Fruit fly (Drosophila melanogaster) whole organism, embryonic: Measurements from ENCODE around the gene CG15927.

ENCODE experiments used
- Atf6 ChIP-seq: fragments of 200-800 bp; sonication (Bioruptor generic); IDR thresholded peaks from 2 replicates; pipeline ENCODE4 v1.3.6; 2022; ENCODE audit warnings: missing biosample characterization, missing genetic modification characterization
- Bdp1 ChIP-seq: fragments of 200-800 bp; sonication (Bioruptor generic); optimal IDR thresholded peaks from 3 replicates; lab custom pipeline; 2016; ENCODE audit warnings: missing biosample characterization, missing genetic modification characterization
- Bgb ChIP-seq: fragments of 200-800 bp; sonication (Bioruptor generic); IDR thresholded peaks from 2 replicates; pipeline ENCODE4 v1.3.6; 2022; ENCODE audit warnings: missing biosample characterization, missing genetic modification characterization; ENCODE audit not compliant: partially characterized antibody
- BtbVII ChIP-seq: fragments of 200-800 bp; sonication (Bioruptor generic); optimal IDR thresholded peaks from 3 replicates; lab custom pipeline; 2017; ENCODE audit warnings: missing biosample characterization, mild to moderate bottlenecking, missing genetic modification characterization
- Bteb2 ChIP-seq: fragments of 200-800 bp; sonication (Bioruptor generic); optimal IDR thresholded peaks from 2 replicates; lab custom pipeline; 2016; ENCODE audit warnings: missing biosample characterization, missing genetic modification characterization
- CG13287 ChIP-seq: fragments of 200-800 bp; sonication (Bioruptor generic); IDR thresholded peaks from 2 replicates; pipeline ENCODE4 v1.3.6; 2022; ENCODE audit warnings: missing biosample characterization, missing genetic modification characterization; ENCODE audit not compliant: partially characterized antibody
- CG14710 ChIP-seq: fragments of 200-800 bp; sonication (Bioruptor generic); optimal IDR thresholded peaks from 3 replicates; lab custom pipeline; 2019; ENCODE audit warnings: missing biosample characterization, mild to moderate bottlenecking, missing genetic modification characterization, moderate library complexity
- CG15269 ChIP-seq: fragments of 200-800 bp; sonication (Bioruptor generic); optimal IDR thresholded peaks from 2 replicates; lab custom pipeline; 2018; ENCODE audit warnings: missing biosample characterization, mild to moderate bottlenecking, missing genetic modification characterization, moderate library complexity
- CG15514 ChIP-seq: fragments of 200-800 bp; sonication (Bioruptor generic); optimal IDR thresholded peaks from 3 replicates; lab custom pipeline; 2017; ENCODE audit warnings: missing biosample characterization, missing genetic modification characterization, mild to moderate bottlenecking, moderate library complexity, missing genetic modification reagents
- CG17361 ChIP-seq: fragments of 200-800 bp; sonication (Bioruptor generic); IDR thresholded peaks from 3 replicates; pipeline ENCODE4 v1.3.6; 2022; ENCODE audit warnings: missing biosample characterization, missing genetic modification characterization
- CG17385 ChIP-seq: fragments of 200-800 bp; sonication (Bioruptor generic); optimal IDR thresholded peaks from 3 replicates; lab custom pipeline; 2018; ENCODE audit warnings: missing biosample characterization, mild to moderate bottlenecking, missing genetic modification characterization
- CG2116 ChIP-seq: fragments of 200-800 bp; sonication (Bioruptor generic); optimal IDR thresholded peaks from 3 replicates; lab custom pipeline; 2018; ENCODE audit warnings: missing biosample characterization, mild to moderate bottlenecking, missing genetic modification characterization
- CG3065 ChIP-seq: fragments of 200-800 bp; sonication (Bioruptor generic); optimal IDR thresholded peaks from 2 replicates; lab custom pipeline; 2016; ENCODE audit warnings: missing biosample characterization, missing genetic modification characterization
- CG31365 ChIP-seq: fragments of 200-800 bp; sonication (Bioruptor generic); optimal IDR thresholded peaks from 2 replicates; lab custom pipeline; 2018; ENCODE audit warnings: missing biosample characterization, mild to moderate bottlenecking, missing genetic modification characterization
- CG32532 ChIP-seq: fragments of 200-800 bp; sonication (Bioruptor generic); IDR thresholded peaks from 2 replicates; pipeline ENCODE4 v1.3.6; 2022; ENCODE audit warnings: missing biosample characterization, missing genetic modification characterization
- CG42726 ChIP-seq: fragments of 200-800 bp; sonication (Bioruptor generic); IDR thresholded peaks from 2 replicates; pipeline ENCODE4 v1.3.6; 2022; ENCODE audit warnings: missing biosample characterization, missing genetic modification characterization; ENCODE audit not compliant: partially characterized antibody
- CG4617 ChIP-seq: fragments of 200-800 bp; sonication (Bioruptor generic); optimal IDR thresholded peaks from 3 replicates; lab custom pipeline; 2016; ENCODE audit warnings: missing biosample characterization, missing genetic modification characterization, borderline replicate concordance
- CG6272 ChIP-seq: fragments of 200-800 bp; sonication (Bioruptor generic); IDR thresholded peaks from 2 replicates; pipeline ENCODE4 v1.3.6; 2022; ENCODE audit warnings: missing biosample characterization, missing genetic modification characterization
- CG9609 ChIP-seq: fragments of 200-800 bp; sonication (Bioruptor generic); optimal IDR thresholded peaks from 3 replicates; lab custom pipeline; 2016; ENCODE audit warnings: missing biosample characterization, missing genetic modification characterization
- CG9727 ChIP-seq: fragments of 200-800 bp; sonication (Bioruptor generic); optimal IDR thresholded peaks from 3 replicates; lab custom pipeline; 2017; ENCODE audit warnings: missing biosample characterization, mild to moderate bottlenecking, missing genetic modification characterization
- CrebB ChIP-seq: fragments of 200-800 bp; sonication (Bioruptor generic); optimal IDR thresholded peaks from 3 replicates; lab custom pipeline; 2018; ENCODE audit warnings: missing biosample characterization, mild to moderate bottlenecking, missing genetic modification characterization
- D19B ChIP-seq: fragments of 200-800 bp; sonication (Bioruptor generic); optimal IDR thresholded peaks from 2 replicates; lab custom pipeline; 2017; ENCODE audit warnings: missing biosample characterization, mild to moderate bottlenecking, missing genetic modification characterization
- H15 ChIP-seq: fragments of 200-800 bp; sonication (Bioruptor generic); IDR thresholded peaks from 3 replicates; pipeline ENCODE4 v1.3.6; 2022; ENCODE audit warnings: missing biosample characterization, missing genetic modification characterization
- HLH54F ChIP-seq: fragments of 200-800 bp; sonication (Bioruptor generic); optimal IDR thresholded peaks from 3 replicates; lab custom pipeline; 2016; ENCODE audit warnings: missing biosample characterization, missing genetic modification characterization
- Jarid2 ChIP-seq: fragments of 200-800 bp; sonication (Bioruptor generic); optimal IDR thresholded peaks from 3 replicates; lab custom pipeline; 2017; ENCODE audit warnings: mild to moderate bottlenecking, missing biosample characterization, missing genetic modification reagents, missing genetic modification characterization
- Max ChIP-seq: fragments of 200-800 bp; sonication (Bioruptor generic); optimal IDR thresholded peaks from 2 replicates; lab custom pipeline; 2016; ENCODE audit warnings: missing biosample characterization, mild to moderate bottlenecking, missing genetic modification characterization
- Optix ChIP-seq: fragments of 200-800 bp; sonication (Bioruptor generic); IDR thresholded peaks from 3 replicates; pipeline ENCODE4 v1.3.6; 2022; ENCODE audit warnings: missing biosample characterization, missing genetic modification characterization
- Pdp1 ChIP-seq, 2 experiments: fragments of 200-800 bp; sonication (Bioruptor generic); optimal IDR thresholded peaks; 3 replicates each; lab custom pipeline; 2016; ENCODE audit warnings: missing biosample characterization in 2 of 2, missing genetic modification characterization in 2 of 2, mild to moderate bottlenecking in 1 of 2, moderate library complexity in 1 of 2
- Rfx ChIP-seq: fragments of 200-800 bp; sonication (Bioruptor generic); IDR thresholded peaks from 2 replicates; pipeline ENCODE4 v1.3.6; 2022; ENCODE audit warnings: missing biosample characterization, missing genetic modification characterization
- Sox102F ChIP-seq: fragments of 200-800 bp; sonication (Bioruptor generic); optimal IDR thresholded peaks from 2 replicates; lab custom pipeline; 2018; ENCODE audit warnings: missing biosample characterization, mild to moderate bottlenecking, missing genetic modification characterization, moderate library complexity
- TFAM ChIP-seq: fragments of 200-800 bp; sonication (Bioruptor generic); optimal IDR thresholded peaks from 2 replicates; lab custom pipeline; 2017; ENCODE audit warnings: missing biosample characterization, missing genetic modification characterization, inconsistent platforms
- ab ChIP-seq: fragments of 200-800 bp; sonication (Bioruptor generic); optimal IDR thresholded peaks from 2 replicates; lab custom pipeline; 2016; ENCODE audit warnings: missing biosample characterization, missing genetic modification characterization
- amos ChIP-seq: fragments of 200-800 bp; sonication (Bioruptor generic); IDR thresholded peaks from 2 replicates; pipeline ENCODE4 v1.3.6; 2022; ENCODE audit warnings: missing biosample characterization, missing genetic modification characterization; ENCODE audit not compliant: partially characterized antibody
- bcd ChIP-seq: fragments of 200-800 bp; sonication (Bioruptor generic); optimal IDR thresholded peaks from 2 replicates; lab custom pipeline; 2017; ENCODE audit warnings: missing biosample characterization, mild to moderate bottlenecking, missing genetic modification characterization
- chm ChIP-seq: fragments of 200-800 bp; sonication (Bioruptor generic); IDR thresholded peaks from 2 replicates; pipeline ENCODE4 v1.3.6; 2022; ENCODE audit warnings: missing biosample characterization, missing genetic modification characterization
- dysf ChIP-seq: fragments of 200-800 bp; sonication (Bioruptor generic); IDR thresholded peaks from 3 replicates; pipeline ENCODE4 v1.3.6; 2022; ENCODE audit warnings: missing biosample characterization, missing genetic modification characterization
- ems ChIP-seq: fragments of 200-800 bp; sonication (Bioruptor generic); optimal IDR thresholded peaks from 3 replicates; lab custom pipeline; 2016; ENCODE audit warnings: missing biosample characterization, missing genetic modification characterization
- fd3F ChIP-seq: fragments of 200-800 bp; sonication (Bioruptor generic); optimal IDR thresholded peaks from 2 replicates; lab custom pipeline; 2018; ENCODE audit warnings: missing biosample characterization, mild to moderate bottlenecking, missing genetic modification characterization, moderate library complexity
- ftz-f1 ChIP-seq: fragments of 200-800 bp; sonication (Bioruptor generic); optimal IDR thresholded peaks from 2 replicates; lab custom pipeline; 2016; ENCODE audit warnings: missing biosample characterization, missing genetic modification characterization
- gt ChIP-seq: fragments of 200-800 bp; sonication (Bioruptor generic); IDR thresholded peaks from 2 replicates; pipeline ENCODE4 v1.3.6; 2022; ENCODE audit warnings: missing biosample characterization, missing genetic modification characterization
- her ChIP-seq: fragments of 200-800 bp; sonication (Bioruptor generic); optimal IDR thresholded peaks from 2 replicates; lab custom pipeline; 2016; ENCODE audit warnings: missing biosample characterization, missing genetic modification characterization
- ind ChIP-seq: fragments of 200-800 bp; sonication (Bioruptor generic); optimal IDR thresholded peaks from 3 replicates; lab custom pipeline; 2016; ENCODE audit warnings: missing biosample characterization, missing genetic modification characterization
- jigr1 ChIP-seq: fragments of 200-800 bp; sonication (Bioruptor generic); IDR thresholded peaks from 3 replicates; pipeline ENCODE4 v1.3.6; 2022; ENCODE audit warnings: missing biosample characterization, missing genetic modification characterization
- nmo ChIP-seq: fragments of 200-800 bp; sonication (Bioruptor generic); optimal IDR thresholded peaks from 2 replicates; lab custom pipeline; 2018; ENCODE audit warnings: missing biosample characterization, mild to moderate bottlenecking, missing genetic modification characterization, moderate library complexity
- p53 ChIP-seq: fragments of 200-800 bp; sonication (Bioruptor generic); optimal IDR thresholded peaks from 2 replicates; lab custom pipeline; 2016; ENCODE audit warnings: missing biosample characterization, missing genetic modification characterization
- pzg ChIP-seq: fragments of 200-800 bp; sonication (Bioruptor generic); optimal IDR thresholded peaks from 3 replicates; lab custom pipeline; 2018; ENCODE audit warnings: missing biosample characterization, mild to moderate bottlenecking, missing genetic modification characterization, moderate library complexity
- sim ChIP-seq: fragments of 200-800 bp; sonication (Bioruptor generic); IDR thresholded peaks from 2 replicates; pipeline ENCODE4 v1.3.6; 2022; ENCODE audit warnings: missing biosample characterization, missing genetic modification characterization
- sr ChIP-seq: fragments of 200-800 bp; sonication (Bioruptor generic); IDR thresholded peaks from 3 replicates; pipeline ENCODE4 v1.3.6; 2022; ENCODE audit warnings: missing biosample characterization, missing genetic modification characterization
- tap ChIP-seq: fragments of 200-800 bp; optimal IDR thresholded peaks from 3 replicates; lab custom pipeline; 2019; ENCODE audit warnings: missing biosample characterization, mild to moderate bottlenecking, missing genetic modification characterization, moderate library complexity

Gene CG15927

dm6 chrX:12462936-12463558 is 8.5 kb downstream of the CG15927 start, which contains the start of the genes Rab40 and CG42258 (continued):
- peak; percentile 47 for TF ChIP-seq CG32532
- TF ChIP-seq HLH54F (GFP tag; lab: Kevin White, UChicago) = peak; percentile 50
- peak; percentile 62 for TF ChIP-seq CG4617 (GFP tag; lab: Kevin White, UChicago)
- peak; percentile 80 for TF ChIP-seq CG17361 (GFP tag; lab: Robert Waterston, UW)
- peak; percentile 41 for TF ChIP-seq CG15514 (GFP tag; lab: Kevin White, UChicago)
- 0 out of 2 replicates have a peak, but pooled peaks have one; percentile 26 for TF ChIP-seq CG42726
- TF ChIP-seq Optix (GFP tag; lab: Robert Waterston, UW) = 0 out of 3 replicates have a peak, but pooled peaks have one; percentile 43
- peak; percentile 30 for TF ChIP-seq ind (GFP tag; lab: Kevin White, UChicago)
- TF ChIP-seq jigr1 (GFP tag; lab: Robert Waterston, UW) = no peak
- TF ChIP-seq TFAM (GFP tag; lab: Kevin White, UChicago) = no peak
- peak; percentile 38 for TF ChIP-seq CG17385 (GFP tag; lab: Kevin White, UChicago)
- no peak for TF ChIP-seq Atf6 (GFP tag; lab: Robert Waterston, UW)
- TF ChIP-seq Jarid2 (GFP tag; lab: Kevin White, UChicago) = no peak
- TF ChIP-seq Sox102F (GFP tag; lab: Kevin White, UChicago) = peak; percentile 43
- TF ChIP-seq Bteb2 (GFP tag; lab: Kevin White, UChicago) = peak; percentile 22
- no peak for TF ChIP-seq CG6272 (GFP tag; lab: Robert Waterston, UW)
- TF ChIP-seq her (GFP tag; lab: Kevin White, UChicago) = no peak
- TF ChIP-seq CG15269 = peak; percentile 35
- TF ChIP-seq Bdp1 = peak; percentile 24
- TF ChIP-seq BtbVII (GFP tag; lab: Kevin White, UChicago) = peak; percentile 5
- peak; percentile 42 for TF ChIP-seq pzg (GFP tag; lab: Kevin White, UChicago)
- no peak for TF ChIP-seq CrebB (tag; lab: Kevin White, UChicago)
- peak; percentile 49 to 51 for TF ChIP-seq Pdp1 (GFP tag; optimal IDR thresholded peaks at IDR 0.05; lab: Kevin White, UChicago)
- TF ChIP-seq Rfx (GFP tag; lab: Robert Waterston, UW) = peak; percentile 47
- TF ChIP-seq CG9609 = peak; percentile 29
- TF ChIP-seq p53 (GFP tag; lab: Kevin White, UChicago) = no peak
- TF ChIP-seq H15 (GFP tag; lab: Robert Waterston, UW) = no peak; the same call in 2 of the 3 replicates
- peak; percentile 63 for TF ChIP-seq CG9727 (GFP tag; lab: Kevin White, UChicago)
- peak; percentile 77 for TF ChIP-seq CG14710
- peak; percentile 49; the same call in 1 of the 2 replicates for TF ChIP-seq Bgb (GFP tag; lab: Robert Waterston, UW)
- TF ChIP-seq dysf (GFP tag; lab: Robert Waterston, UW) = peak; percentile 50; the same call in 1 of the 3 replicates
- no peak for TF ChIP-seq D19B (GFP tag; lab: Kevin White, UChicago)
- TF ChIP-seq ab (GFP tag; lab: Kevin White, UChicago) = no peak
- TF ChIP-seq ftz-f1 (GFP tag; lab: Kevin White, UChicago) = no peak
- no peak for TF ChIP-seq CG3065
- TF ChIP-seq nmo (GFP tag; lab: Kevin White, UChicago) = peak; percentile 48
- TF ChIP-seq sim (GFP tag; lab: Robert Waterston, UW) = no peak
- TF ChIP-seq fd3F (GFP tag; lab: Kevin White, UChicago) = no peak
- TF ChIP-seq Max (GFP tag; lab: Kevin White, UChicago) = peak; percentile 16
- 0 out of 2 replicates have a peak, but pooled peaks have one; percentile 25 for TF ChIP-seq chm (GFP tag; lab: Robert Waterston, UW)
- TF ChIP-seq sr (GFP tag; lab: Robert Waterston, UW) = no peak
- peak; percentile 86 for TF ChIP-seq CG2116 (GFP tag; lab: Kevin White, UChicago)
- no peak for TF ChIP-seq tap (tag; lab: Kevin White, UChicago)
- TF ChIP-seq amos (GFP tag; lab: Robert Waterston, UW) = peak; percentile 53; the same call in 1 of the 2 replicates
- TF ChIP-seq gt = no peak
- peak; percentile 36 for TF ChIP-seq ems (GFP tag; lab: Kevin White, UChicago)
- TF ChIP-seq CG31365 (tag; lab: Kevin White, UChicago) = no peak
- TF ChIP-seq bcd (GFP tag; lab: Kevin White, UChicago) = peak; percentile 30
- peak; percentile 65 for TF ChIP-seq CG13287 (GFP tag; lab: Robert Waterston, UW)
